Fruit fly (Drosophila melanogaster): ENCODE data around the gene mab-21.

Gene mab-21

dm6 chrX:5995951-5996350 lies 17.0 kb downstream of the mab-21 start (continued):
- TF ChIP-seq CG7839 (tag; optimal IDR thresholded peaks at IDR 0.05): peak; percentile 17
- no peak for TF ChIP-seq zen2 (GFP tag; IDR thresholded peaks at IDR 0.05; ENCODE audit: partially characterized antibody)
- no peak for TF ChIP-seq CG13624 (GFP tag; optimal IDR thresholded peaks at IDR 0.05)
- TF ChIP-seq Nf-YA (GFP tag; IDR thresholded peaks at IDR 0.05): no peak
- peak; percentile 60; the same call in 1 of the 2 replicates for TF ChIP-seq Xrp1 (GFP tag; IDR thresholded peaks at IDR 0.05)
- TF ChIP-seq vfl (GFP tag; optimal IDR thresholded peaks at IDR 0.05): no peak
- no peak for TF ChIP-seq NFAT (GFP tag; IDR thresholded peaks at IDR 0.05)
- no peak for TF ChIP-seq emc (GFP tag; optimal IDR thresholded peaks at IDR 0.05)
- TF ChIP-seq CG6854 (GFP tag; optimal IDR thresholded peaks at IDR 0.05): no peak
- TF ChIP-seq Doc2 (GFP tag; IDR thresholded peaks at IDR 0.05): no peak
- TF ChIP-seq hbn (GFP tag; IDR thresholded peaks at IDR 0.05; ENCODE audit: partially characterized antibody): no peak
- peak; percentile 27 for TF ChIP-seq CG13775 (GFP tag; optimal IDR thresholded peaks at IDR 0.05)
- no peak for TF ChIP-seq CG6654 (GFP tag; optimal IDR thresholded peaks at IDR 0.05)
- TF ChIP-seq CG33213 (GFP tag; optimal IDR thresholded peaks at IDR 0.05): no peak
- TF ChIP-seq vnd (GFP tag; IDR thresholded peaks at IDR 0.05; ENCODE audit: partially characterized antibody): no peak
- no peak for TF ChIP-seq CG3281 (GFP tag; optimal IDR thresholded peaks at IDR 0.05)
- no peak for TF ChIP-seq tio (GFP tag; optimal IDR thresholded peaks at IDR 0.05)
- no peak for TF ChIP-seq CG11456 (GFP tag; IDR thresholded peaks at IDR 0.05)
- TF ChIP-seq zen (tag; optimal IDR thresholded peaks at IDR 0.05): no peak
- no peak for TF ChIP-seq CG8478 (optimal IDR thresholded peaks at IDR 0.05)
- peak; percentile 8 for TF ChIP-seq CoRest (tag; optimal IDR thresholded peaks at IDR 0.05)
- TF ChIP-seq CG18262 (tag; optimal IDR thresholded peaks at IDR 0.05): peak; percentile 45
- TF ChIP-seq PHDP (tag; optimal IDR thresholded peaks at IDR 0.05): no peak
- TF ChIP-seq onecut (GFP tag; IDR thresholded peaks at IDR 0.05): no peak
- no peak for TF ChIP-seq CG42726 (GFP tag; IDR thresholded peaks at IDR 0.05; ENCODE audit: partially characterized antibody)
- TF ChIP-seq Spps (tag; optimal IDR thresholded peaks at IDR 0.05): no peak
- TF ChIP-seq gcm2 (GFP tag; optimal IDR thresholded peaks at IDR 0.05): no peak
- TF ChIP-seq Hmr (GFP tag; optimal IDR thresholded peaks at IDR 0.05): no peak
- TF ChIP-seq CG5245 (GFP tag; optimal IDR thresholded peaks at IDR 0.05): peak; percentile 9
- TF ChIP-seq wor (GFP tag; IDR thresholded peaks at IDR 0.05): peak; percentile 13; the same call in 1 of the 2 replicates
- no peak for TF ChIP-seq CG6813 (GFP tag; optimal IDR thresholded peaks at IDR 0.05)
- no peak for TF ChIP-seq dan (GFP tag; IDR thresholded peaks at IDR 0.05)
- TF ChIP-seq CG34422 (GFP tag; IDR thresholded peaks at IDR 0.05): no peak
- TF ChIP-seq CG15269 (tag; optimal IDR thresholded peaks at IDR 0.05): no peak
- TF ChIP-seq sim (GFP tag; IDR thresholded peaks at IDR 0.05): peak; percentile 43; the same call in 1 of the 2 replicates
- TF ChIP-seq stwl (tag; optimal IDR thresholded peaks at IDR 0.05): no peak
- no peak for TF ChIP-seq inv (GFP tag; IDR thresholded peaks at IDR 0.05; ENCODE audit: partially characterized antibody)
- no peak for TF ChIP-seq MESR4 (GFP tag; optimal IDR thresholded peaks at IDR 0.05)
- no peak for TF ChIP-seq CG12155 (GFP tag; optimal IDR thresholded peaks at IDR 0.05)
- TF ChIP-seq CG16813 (GFP tag; IDR thresholded peaks at IDR 0.05; ENCODE audit: partially characterized antibody): no peak
- no peak for TF ChIP-seq knrl (GFP tag; IDR thresholded peaks at IDR 0.05; ENCODE audit: partially characterized antibody)
- TF ChIP-seq ERR (GFP tag; optimal IDR thresholded peaks at IDR 0.05): no peak
- TF ChIP-seq Lhr (GFP tag; optimal IDR thresholded peaks at IDR 0.05): no peak
- TF ChIP-seq Hsf (GFP tag; optimal IDR thresholded peaks at IDR 0.05): peak; percentile 29
- no peak for TF ChIP-seq lbe (GFP tag; optimal IDR thresholded peaks at IDR 0.05)
- TF ChIP-seq gro (GFP tag; optimal IDR thresholded peaks at IDR 0.05): no peak
- no peak for TF ChIP-seq Bgb (GFP tag; IDR thresholded peaks at IDR 0.05; ENCODE audit: partially characterized antibody)
- TF ChIP-seq Oli (tag; optimal IDR thresholded peaks at IDR 0.05): peak; percentile 11
- TF ChIP-seq her (GFP tag; optimal IDR thresholded peaks at IDR 0.05): no peak
- TF ChIP-seq CG17568 (GFP tag; optimal IDR thresholded peaks at IDR 0.05): no peak
- peak; percentile 32 for TF ChIP-seq az2 (GFP tag; optimal IDR thresholded peaks at IDR 0.05)
- no peak for TF ChIP-seq yki (optimal IDR thresholded peaks at IDR 0.05)
